Worm (Caenorhabditis elegans) whole organism, early embryonic: Measurements from ENCODE around the gene srt-63.

Experiments
- B0310.2 ChIP-seq: sonication (generic microtip); optimal IDR thresholded peaks from 2 replicates; lab custom pipeline; 2016; ENCODE audit warnings: mild to moderate bottlenecking, missing genetic modification characterization, missing compliant biosample characterization
- aly-1 ChIP-seq: sonication (generic microtip); optimal IDR thresholded peaks from 2 replicates; lab custom pipeline; 2016; ENCODE audit warnings: missing genetic modification characterization, missing compliant biosample characterization
- ama-1 ChIP-seq: fragments of 150-350 bp; optimal IDR thresholded peaks from 2 replicates; lab custom pipeline; 2014
- ceh-13 ChIP-seq: fragments of 200-800 bp; sonication (Bioruptor generic); optimal IDR thresholded peaks from 2 replicates; lab custom pipeline; 2018; ENCODE audit warnings: mild to moderate bottlenecking, missing genetic modification characterization, missing compliant biosample characterization
- ets-7 ChIP-seq: sonication (generic microtip); optimal IDR thresholded peaks from 2 replicates; lab custom pipeline; 2016; ENCODE audit warnings: missing genotype, missing genetic modification characterization, missing compliant biosample characterization
- flt-1 ChIP-seq: fragments of 200-800 bp; sonication (Bioruptor generic); IDR thresholded peaks from 2 replicates; pipeline ENCODE4 v1.3.6; 2022; ENCODE audit warnings: missing genetic modification characterization, missing compliant biosample characterization
- hmg-4 ChIP-seq: fragments of 200-800 bp; sonication (Bioruptor generic); optimal IDR thresholded peaks from 2 replicates; lab custom pipeline; 2018; ENCODE audit warnings: mild to moderate bottlenecking, missing genetic modification characterization, missing compliant biosample characterization
- hnd-1 ChIP-seq: sonication (generic microtip); optimal IDR thresholded peaks from 2 replicates; lab custom pipeline; 2016; ENCODE audit warnings: missing genetic modification characterization, missing compliant biosample characterization
- pes-1 ChIP-seq: fragments of 200-800 bp; sonication (Bioruptor generic); IDR thresholded peaks from 2 replicates; pipeline ENCODE4 v1.3.6; 2022; ENCODE audit warnings: missing genetic modification reagents, missing genetic modification characterization, missing compliant biosample characterization
- scrt-1 ChIP-seq: fragments of 200-800 bp; sonication (Bioruptor generic); IDR thresholded peaks from 2 replicates; pipeline ENCODE4 v1.3.6; 2022; ENCODE audit warnings: missing genetic modification characterization, missing compliant biosample characterization
- tbx-11 ChIP-seq: fragments of 200-800 bp; sonication (Bioruptor generic); IDR thresholded peaks from 2 replicates; pipeline ENCODE4 v1.3.6; 2022; ENCODE audit warnings: missing genetic modification characterization, missing compliant biosample characterization
- tbx-37 ChIP-seq: fragments of 200-800 bp; sonication (Bioruptor generic); conservative IDR thresholded peaks from 2 replicates; pipeline ENCODE4 v1.3.6; 2022; ENCODE audit warnings: missing genetic modification reagents, missing genetic modification characterization, missing compliant biosample characterization
- tra-4 ChIP-seq: sonication (generic microtip); optimal IDR thresholded peaks from 2 replicates; lab custom pipeline; 2017; ENCODE audit warnings: missing genetic modification characterization, missing compliant biosample characterization

DNA sequence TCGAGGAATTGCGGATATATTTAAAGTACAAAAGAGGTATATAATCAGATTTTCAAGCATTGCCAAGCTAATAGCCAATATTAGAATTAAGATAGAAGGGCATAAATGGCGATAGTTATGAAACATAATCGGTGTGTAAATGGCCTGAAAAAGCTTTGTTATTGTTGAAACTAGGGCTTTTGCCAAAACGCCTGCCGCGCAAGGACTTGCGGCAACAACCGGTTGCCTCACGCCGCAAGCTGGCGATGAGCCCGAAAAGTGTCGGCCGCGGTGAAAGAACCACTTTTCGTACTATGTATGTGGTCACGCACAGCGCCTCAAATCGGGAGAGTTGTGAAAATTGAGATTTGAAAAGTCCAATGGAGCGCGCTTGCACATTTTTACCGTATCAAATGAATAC, 43.5 kb upstream of the srt-63 start:
- TF ChIP-seq hnd-1 = no peak
- TF ChIP-seq B0310.2 (tag; lab: Kevin White, UChicago) = no peak
- no peak for TF ChIP-seq scrt-1 (GFP tag; lab: Robert Waterston, UW)
- no peak for TF ChIP-seq ets-7
- no peak for TF ChIP-seq pes-1 (GFP tag; lab: Robert Waterston, UW)
- TF ChIP-seq hmg-4 = no peak
- TF ChIP-seq aly-1 (tag; lab: Kevin White, UChicago) = no peak
- no peak for TF ChIP-seq ama-1 (lab: Kevin White, UChicago)
- no peak for TF ChIP-seq tra-4 (tag; lab: Kevin White, UChicago)
- TF ChIP-seq tbx-11 (GFP tag; lab: Robert Waterston, UW) = no peak
- no peak for TF ChIP-seq ceh-13 (GFP tag; lab: Kevin White, UChicago)
- no peak for TF ChIP-seq tbx-37 (GFP tag; lab: Robert Waterston, UW)
- no peak for TF ChIP-seq flt-1
